Worm (Caenorhabditis elegans): Measurements from ENCODE around the gene K07B1.4.

Gene K07B1.4

DNA sequence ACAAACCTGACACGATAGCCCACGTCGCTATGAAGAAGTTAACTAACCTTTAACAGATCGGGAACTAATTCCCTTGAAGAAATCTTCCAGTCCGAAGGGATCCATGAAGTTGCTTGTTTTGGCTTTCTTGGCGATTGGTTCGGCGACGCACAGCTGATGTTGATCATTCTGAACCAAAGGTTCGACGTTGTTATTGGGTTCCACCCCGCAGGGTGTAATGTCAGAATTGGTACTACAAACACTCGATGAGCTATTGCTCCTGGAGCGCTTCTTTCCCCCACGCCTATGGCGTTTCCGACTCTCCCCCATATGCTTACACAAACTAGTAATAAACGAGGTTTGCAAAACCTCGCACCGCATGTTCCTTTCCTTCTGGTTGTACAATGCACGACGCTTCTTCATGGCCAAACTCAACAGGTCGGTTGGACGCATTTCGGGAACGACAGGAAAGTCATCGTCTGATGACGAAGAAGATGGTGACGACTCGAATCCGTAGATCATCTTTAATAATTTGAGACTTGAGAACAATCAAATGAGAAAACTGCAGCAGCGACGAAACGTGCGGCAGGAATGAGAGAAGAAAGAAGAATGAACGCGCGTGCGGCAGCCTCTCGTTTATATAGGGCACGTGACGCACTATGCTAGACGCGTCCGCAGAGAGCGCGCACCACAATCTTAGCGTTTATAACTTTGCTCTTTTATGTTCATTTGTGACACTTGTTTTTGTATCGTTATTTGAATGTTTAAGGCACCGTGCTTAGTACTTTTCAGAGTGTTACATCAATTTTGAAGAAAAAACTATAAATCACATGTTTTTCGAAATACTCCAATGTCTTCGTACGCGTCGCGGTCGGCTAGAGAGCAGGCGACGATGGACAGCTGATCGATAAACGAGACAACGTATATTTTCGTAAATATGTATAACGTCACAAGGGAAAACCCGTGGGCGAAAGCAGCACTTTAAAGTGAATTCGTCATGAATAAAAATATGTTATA lies 15.2 kb downstream of the K07B1.4 start, which contains the start of gene tos-1:
Gene tos-1 (minus strand): TSS at position 575 of the 996 bp plus-strand sequence.
- no peak for TF ChIP-seq him-1 (tag; optimal IDR thresholded peaks at IDR 0.05)
- peak; percentile 92 for TF ChIP-seq nhr-90 (tag; optimal IDR thresholded peaks at IDR 0.05)
- no peak for TF ChIP-seq tbx-9 (tag; optimal IDR thresholded peaks at IDR 0.05; ENCODE audit: borderline replicate concordance)
- TF ChIP-seq F52B5.7 (tag; optimal IDR thresholded peaks at IDR 0.05), result peak; percentile 81
- TF ChIP-seq aptf-3 (GFP tag; IDR thresholded peaks at IDR 0.05), result no peak
- peak; percentile 9 for TF ChIP-seq ccch-3 (GFP tag; optimal IDR thresholded peaks at IDR 0.05)
- TF ChIP-seq ceh-91 (GFP tag; IDR thresholded peaks at IDR 0.05), result peak; percentile 71
- peak; percentile 60; the same call in 1 of the 2 replicates for TF ChIP-seq B0019.2 (GFP tag; conservative IDR thresholded peaks at IDR 0.05)
- no peak for TF ChIP-seq T26A5.8 (tag; optimal IDR thresholded peaks at IDR 0.05)
- peak; percentile 84 for TF ChIP-seq tbp1 (GFP tag; optimal IDR thresholded peaks at IDR 0.05)
- peak; percentile 91 for TF ChIP-seq F23B12.7 (tag; optimal IDR thresholded peaks at IDR 0.05; ENCODE audit: insufficient read depth)
- TF ChIP-seq dpff-1 (tag; optimal IDR thresholded peaks at IDR 0.05), result peak; percentile 71
- peak; percentile 99 for TF ChIP-seq ztf-26 (tag; optimal IDR thresholded peaks at IDR 0.05)
- no peak for TF ChIP-seq fkh-3 (tag; optimal IDR thresholded peaks at IDR 0.05)
- TF ChIP-seq B0336.3 (GFP tag; IDR thresholded peaks at IDR 0.05), result peak; percentile 91
- no peak for TF ChIP-seq nfya-2 (GFP tag; IDR thresholded peaks at IDR 0.05)
- TF ChIP-seq Y53G8AR.9 (GFP tag; conservative IDR thresholded peaks at IDR 0.05), result peak; percentile 97
- no peak for TF ChIP-seq snpc-1.3 (tag; optimal IDR thresholded peaks at IDR 0.05; ENCODE audit: insufficient read depth)
- TF ChIP-seq ceh-100 (GFP tag; IDR thresholded peaks at IDR 0.05), result peak; percentile 66
- peak; percentile 27 for TF ChIP-seq snpc-4 (GFP tag; optimal IDR thresholded peaks at IDR 0.05)
- peak; percentile 70 to 87 (median 80) for TF ChIP-seq snpc-4 (tag; optimal IDR thresholded peaks at IDR 0.05)
- peak; percentile 44 for TF ChIP-seq dpl-1 (GFP tag; optimal IDR thresholded peaks at IDR 0.05)
- peak; percentile 74; the same call in 1 of the 2 replicates for TF ChIP-seq Y79H2A.3 (GFP tag; conservative IDR thresholded peaks at IDR 0.05)
- peak; percentile 91 for TF ChIP-seq cebp-1 (GFP tag; IDR thresholded peaks at IDR 0.05)
- TF ChIP-seq cebp-1 (tag; optimal IDR thresholded peaks at IDR 0.05), result peak; percentile 98
- peak; percentile 96 for TF ChIP-seq nfyb-1 (GFP tag; IDR thresholded peaks at IDR 0.05)
- no peak for TF ChIP-seq nfya-1 (tag; optimal IDR thresholded peaks at IDR 0.05; ENCODE audit: borderline replicate concordance, insufficient read depth)
- peak; percentile 98 for TF ChIP-seq Y67H2A.10 (GFP tag; conservative IDR thresholded peaks at IDR 0.05)
- no peak; the same call in 1 of the 2 replicates for TF ChIP-seq cebp-2 (GFP tag; IDR thresholded peaks at IDR 0.05)
- no peak; the same call in 1 of the 2 replicates for TF ChIP-seq zfh-2 (GFP tag; conservative IDR thresholded peaks at IDR 0.05)
- TF ChIP-seq pbrm-1 (GFP tag; IDR thresholded peaks at IDR 0.05), result peak; percentile 98
- peak; percentile 82 for TF ChIP-seq nhr-27 (tag; optimal IDR thresholded peaks at IDR 0.05)
- peak; percentile 52 for TF ChIP-seq lsl-1 (GFP tag; optimal IDR thresholded peaks at IDR 0.05)
- TF ChIP-seq ztf-22 (GFP tag; optimal IDR thresholded peaks at IDR 0.05), result peak; percentile 93
- peak; percentile 95 for TF ChIP-seq dox-1 (GFP tag; IDR thresholded peaks at IDR 0.05)
- TF ChIP-seq hmg-1.2 (GFP tag; IDR thresholded peaks at IDR 0.05), result peak; percentile 82
- TF ChIP-seq madf-8 (GFP tag; conservative IDR thresholded peaks at IDR 0.05), result 0 out of 2 replicates have a peak, but pooled peaks have one; percentile 14
- TF ChIP-seq K12H6.12 (tag; optimal IDR thresholded peaks at IDR 0.05), result peak; percentile 99
- peak; percentile 4 for TF ChIP-seq akir-1 (GFP tag; optimal IDR thresholded peaks at IDR 0.05)
- 0 out of 2 replicates have a peak, but pooled peaks have one; percentile 52 for TF ChIP-seq ztf-25 (GFP tag; IDR thresholded peaks at IDR 0.05)
- TF ChIP-seq F10E7.11 (tag; optimal IDR thresholded peaks at IDR 0.05), result peak; percentile 56
- peak; percentile 100 for TF ChIP-seq madf-3 (GFP tag; IDR thresholded peaks at IDR 0.05)
- TF ChIP-seq hrde-1 (tag; optimal IDR thresholded peaks at IDR 0.05; ENCODE audit: borderline replicate concordance), result no peak
- peak; percentile 83 for TF ChIP-seq pha-4 (tag; optimal IDR thresholded peaks at IDR 0.05)
- TF ChIP-seq B0261.1 (tag; optimal IDR thresholded peaks at IDR 0.05), result peak; percentile 43
- no peak for TF ChIP-seq hlh-12 (tag; optimal IDR thresholded peaks at IDR 0.05)

Data from whole organism, young adult.